Worm (Caenorhabditis elegans) whole organism, early embryonic: ENCODE results near the gene F48C5.2.

Experiments
- B0310.2 ChIP-seq: sonication (generic microtip); optimal IDR thresholded peaks from 2 replicates; lab custom pipeline; 2016; ENCODE audit warnings: mild to moderate bottlenecking, missing genetic modification characterization, missing compliant biosample characterization
- F13C5.2 ChIP-seq: sonication (generic microtip); optimal IDR thresholded peaks from 2 replicates; lab custom pipeline; 2017; ENCODE audit warnings: mild to moderate bottlenecking, missing genetic modification characterization, inconsistent platforms, missing compliant biosample characterization
- aly-1 ChIP-seq: sonication (generic microtip); optimal IDR thresholded peaks from 2 replicates; lab custom pipeline; 2016; ENCODE audit warnings: missing genetic modification characterization, missing compliant biosample characterization
- ama-1 ChIP-seq: fragments of 150-350 bp; optimal IDR thresholded peaks from 2 replicates; lab custom pipeline; 2014
- ets-7 ChIP-seq: sonication (generic microtip); optimal IDR thresholded peaks from 2 replicates; lab custom pipeline; 2016; ENCODE audit warnings: missing genotype, missing genetic modification characterization, missing compliant biosample characterization
- hmbx-1 ChIP-seq: sonication (generic microtip); optimal IDR thresholded peaks from 2 replicates; lab custom pipeline; 2016; ENCODE audit warnings: mild to moderate bottlenecking, missing genetic modification characterization, missing compliant biosample characterization
- hmg-4 ChIP-seq: fragments of 200-800 bp; sonication (Bioruptor generic); optimal IDR thresholded peaks from 2 replicates; lab custom pipeline; 2018; ENCODE audit warnings: mild to moderate bottlenecking, missing genetic modification characterization, missing compliant biosample characterization
- pes-1 ChIP-seq: fragments of 200-800 bp; sonication (Bioruptor generic); IDR thresholded peaks from 2 replicates; pipeline ENCODE4 v1.3.6; 2022; ENCODE audit warnings: missing genetic modification reagents, missing genetic modification characterization, missing compliant biosample characterization
- scrt-1 ChIP-seq: fragments of 200-800 bp; sonication (Bioruptor generic); IDR thresholded peaks from 2 replicates; pipeline ENCODE4 v1.3.6; 2022; ENCODE audit warnings: missing genetic modification characterization, missing compliant biosample characterization
- sea-1 ChIP-seq: fragments of 200-800 bp; sonication (Bioruptor generic); conservative IDR thresholded peaks from 2 replicates; pipeline ENCODE4 v1.3.6; 2022; ENCODE audit warnings: missing genetic modification characterization, missing compliant biosample characterization
- tbx-11 ChIP-seq: fragments of 200-800 bp; sonication (Bioruptor generic); IDR thresholded peaks from 2 replicates; pipeline ENCODE4 v1.3.6; 2022; ENCODE audit warnings: missing genetic modification characterization, missing compliant biosample characterization
- tbx-37 ChIP-seq: fragments of 200-800 bp; sonication (Bioruptor generic); conservative IDR thresholded peaks from 2 replicates; pipeline ENCODE4 v1.3.6; 2022; ENCODE audit warnings: missing genetic modification reagents, missing genetic modification characterization, missing compliant biosample characterization
- tra-4 ChIP-seq: sonication (generic microtip); optimal IDR thresholded peaks from 2 replicates; lab custom pipeline; 2017; ENCODE audit warnings: missing genetic modification characterization, missing compliant biosample characterization

ce11 chrX:11498871-11499270, 44.7 kb upstream of the F48C5.2 start:
- TF ChIP-seq B0310.2 (tag; lab: Kevin White, UChicago), result no peak
- TF ChIP-seq hmbx-1 (tag; lab: Kevin White, UChicago), result no peak
- no peak for TF ChIP-seq ama-1
- no peak for TF ChIP-seq sea-1 (GFP tag; lab: Robert Waterston, UW)
- TF ChIP-seq pes-1 (GFP tag; lab: Robert Waterston, UW), result no peak
- TF ChIP-seq ets-7 (tag; lab: Kevin White, UChicago), result no peak
- TF ChIP-seq scrt-1 (GFP tag; lab: Robert Waterston, UW), result no peak
- no peak for TF ChIP-seq tbx-11 (GFP tag; lab: Robert Waterston, UW)
- TF ChIP-seq hmg-4 (GFP tag; lab: Kevin White, UChicago), result no peak
- TF ChIP-seq tra-4 (tag; lab: Kevin White, UChicago), result no peak
- TF ChIP-seq tbx-37 (GFP tag; lab: Robert Waterston, UW), result no peak
- TF ChIP-seq F13C5.2, result no peak
- no peak for TF ChIP-seq aly-1
